Worm (Caenorhabditis elegans): Measurements from ENCODE around the gene lsd-1.

The lsd-1 gene

DNA sequence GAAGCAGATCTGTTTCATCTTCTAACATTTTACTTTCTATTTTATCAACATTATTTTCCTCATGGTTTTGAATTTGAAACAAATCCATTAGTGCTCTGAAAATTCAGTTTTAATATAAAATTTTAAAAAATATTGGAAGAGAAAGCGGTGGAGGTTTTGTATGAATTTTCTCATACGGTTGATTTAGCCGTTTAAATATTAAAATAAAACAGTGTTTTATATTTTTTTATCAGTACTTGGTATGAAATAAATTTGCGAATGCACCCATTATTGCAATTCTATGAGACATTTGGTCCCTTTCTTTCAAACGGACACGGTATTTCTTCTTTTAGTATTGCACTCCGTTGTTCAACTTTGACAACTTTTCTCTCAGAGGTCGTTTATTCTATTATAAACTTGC, 17.1 kb upstream of the lsd-1 start, which contains the start of gene dot-1.4:
Gene dot-1.4 (minus strand): TSS at position 101 of the 400 bp plus-strand sequence.
- TF ChIP-seq ceh-82 (tag; optimal IDR thresholded peaks at IDR 0.05) (no peak), ztf-1 (GFP tag; conservative IDR thresholded peaks at IDR 0.05) (no peak), nhr-10 (tag; optimal IDR thresholded peaks at IDR 0.05) (no peak), nhr-21 (tag; optimal IDR thresholded peaks at IDR 0.05) (no peak), crh-2 (tag; optimal IDR thresholded peaks at IDR 0.05) (no peak), fos-1 (tag; optimal IDR thresholded peaks at IDR 0.05) (no peak), peb-1 (tag; optimal IDR thresholded peaks at IDR 0.05) (no peak), nhr-12 (tag; optimal IDR thresholded peaks at IDR 0.05) (no peak), unc-55 (GFP tag; optimal IDR thresholded peaks at IDR 0.05) (no peak), nhr-25 (tag; optimal IDR thresholded peaks at IDR 0.05) (no peak)

- TF ChIP-seq egl-27 (tag; optimal IDR thresholded peaks at IDR 0.05) = no peak
- TF ChIP-seq ZK546.5 (tag; optimal IDR thresholded peaks at IDR 0.05) = no peak
- no peak for TF ChIP-seq nhr-77 (tag; optimal IDR thresholded peaks at IDR 0.05)
- no peak for TF ChIP-seq skn-1 (tag; optimal IDR thresholded peaks at IDR 0.05)
- TF ChIP-seq ztf-1 (GFP tag; conservative IDR thresholded peaks at IDR 0.05) = no peak
- TF ChIP-seq dmd-4 (tag; optimal IDR thresholded peaks at IDR 0.05) = no peak
- no peak for TF ChIP-seq ama-1 (optimal IDR thresholded peaks at IDR 0.05)
These were observed 15.1 kb upstream of the lsd-1 start for ce11 chrX:11933547-11933946.

ce11 chrX:11934933-11935332, 13.7 kb upstream of the lsd-1 start:
- no peak for TF ChIP-seq nhr-6 (tag; optimal IDR thresholded peaks at IDR 0.05)
- TF ChIP-seq unc-55 (GFP tag; optimal IDR thresholded peaks at IDR 0.05) = peak; percentile 48
- TF ChIP-seq ztf-1 (GFP tag; conservative IDR thresholded peaks at IDR 0.05) = no peak
- peak; percentile 36 for TF ChIP-seq sma-3 (GFP tag; optimal IDR thresholded peaks at IDR 0.05)
- no peak for TF ChIP-seq sem-4 (tag; optimal IDR thresholded peaks at IDR 0.05)
- TF ChIP-seq elt-1 (tag; optimal IDR thresholded peaks at IDR 0.05) = no peak
- peak; percentile 43 for TF ChIP-seq lin-11 (tag; optimal IDR thresholded peaks at IDR 0.05)
- peak; percentile 27 for TF ChIP-seq zag-1 (tag; optimal IDR thresholded peaks at IDR 0.05)
- TF ChIP-seq Y55F3AM.14 (GFP tag; optimal IDR thresholded peaks at IDR 0.05) = no peak
- no peak for TF ChIP-seq alr-1 (tag; optimal IDR thresholded peaks at IDR 0.05)
- TF ChIP-seq ZK546.5 (tag; optimal IDR thresholded peaks at IDR 0.05) = no peak
- TF ChIP-seq mbf-1 (tag; optimal IDR thresholded peaks at IDR 0.05) = no peak
- no peak for TF ChIP-seq snpc-4 (tag; optimal IDR thresholded peaks at IDR 0.05)
- TF ChIP-seq aly-2 (tag; optimal IDR thresholded peaks at IDR 0.05) = no peak
- TF ChIP-seq nhr-21 (tag; optimal IDR thresholded peaks at IDR 0.05) = peak; percentile 36
- TF ChIP-seq egl-27 (tag; optimal IDR thresholded peaks at IDR 0.05) = peak; percentile 20
- TF ChIP-seq nhr-23 (tag; optimal IDR thresholded peaks at IDR 0.05) = no peak
- peak; percentile 26 for TF ChIP-seq crh-2 (tag; optimal IDR thresholded peaks at IDR 0.05)
- TF ChIP-seq nhr-129 (tag; optimal IDR thresholded peaks at IDR 0.05) = peak; percentile 58
- TF ChIP-seq lin-39 (tag; optimal IDR thresholded peaks at IDR 0.05) = no peak
- peak in 1 of 2 experiments; percentile 4 for TF ChIP-seq mdl-1 (tag; optimal IDR thresholded peaks at IDR 0.05)
- no peak for TF ChIP-seq nhr-25 (tag; optimal IDR thresholded peaks at IDR 0.05)
- TF ChIP-seq ztf-11 (tag; optimal IDR thresholded peaks at IDR 0.05) = no peak
- TF ChIP-seq lin-13 (GFP tag; optimal IDR thresholded peaks at IDR 0.05) = peak; percentile 53
- no peak for TF ChIP-seq dmd-4 (tag; optimal IDR thresholded peaks at IDR 0.05)
- TF ChIP-seq F13H6.1 (tag; optimal IDR thresholded peaks at IDR 0.05) = peak; percentile 30
- TF ChIP-seq C34F6.9 (tag; optimal IDR thresholded peaks at IDR 0.05) = peak; percentile 7
- no peak for TF ChIP-seq ztf-4 (tag; optimal IDR thresholded peaks at IDR 0.05)
- no peak for TF ChIP-seq ceh-16 (tag; optimal IDR thresholded peaks at IDR 0.05)
- TF ChIP-seq ceh-82 (tag; optimal IDR thresholded peaks at IDR 0.05) = no peak
- no peak for TF ChIP-seq blmp-1 (tag; optimal IDR thresholded peaks at IDR 0.05; ENCODE audit: insufficient read depth)
- no peak for TF ChIP-seq unc-39 (tag; optimal IDR thresholded peaks at IDR 0.05)
- no peak for TF ChIP-seq nhr-12 (tag; optimal IDR thresholded peaks at IDR 0.05)
- TF ChIP-seq lsy-2 (tag; optimal IDR thresholded peaks at IDR 0.05) = peak in 1 of 2 experiments; percentile 24
- no peak for TF ChIP-seq ama-1 (optimal IDR thresholded peaks at IDR 0.05)
- TF ChIP-seq nhr-10 (tag; optimal IDR thresholded peaks at IDR 0.05) = no peak
- no peak for TF ChIP-seq nhr-237 (tag; optimal IDR thresholded peaks at IDR 0.05)
- TF ChIP-seq gmeb-1 (tag; optimal IDR thresholded peaks at IDR 0.05) = no peak
- peak; percentile 21 for TF ChIP-seq fos-1 (tag; optimal IDR thresholded peaks at IDR 0.05)
- TF ChIP-seq unc-62 (GFP tag; optimal IDR thresholded peaks at IDR 0.05) = no peak
- TF ChIP-seq mab-5 (tag; optimal IDR thresholded peaks at IDR 0.05) = no peak
- TF ChIP-seq sma-9 (GFP tag; optimal IDR thresholded peaks at IDR 0.05) = peak; percentile 60
- no peak for TF ChIP-seq sma-9 (tag; optimal IDR thresholded peaks at IDR 0.05)
- no peak for TF ChIP-seq nhr-11 (tag; optimal IDR thresholded peaks at IDR 0.05)
- TF ChIP-seq nhr-77 (tag; optimal IDR thresholded peaks at IDR 0.05) = no peak
- no peak for TF ChIP-seq R02D3.7 (tag; optimal IDR thresholded peaks at IDR 0.05)
- TF ChIP-seq elt-3 (tag; optimal IDR thresholded peaks at IDR 0.05) = no peak
- no peak for TF ChIP-seq skn-1 (tag; optimal IDR thresholded peaks at IDR 0.05)
- no peak for TF ChIP-seq peb-1 (tag; optimal IDR thresholded peaks at IDR 0.05)

Data from whole organism, L2 larva.